Worm (Caenorhabditis elegans) whole organism, late embryonic: Measurements from ENCODE around the gene Y47D7A.13.

Experiments used
- F13H6.1 ChIP-seq: sonication (generic microtip); optimal IDR thresholded peaks from 2 replicates; lab custom pipeline; 2016; ENCODE audit warnings: missing genetic modification characterization, missing compliant biosample characterization
- ceh-19 ChIP-seq: fragments of 200-800 bp; sonication (Bioruptor generic); optimal IDR thresholded peaks from 2 replicates; lab custom pipeline; 2018; ENCODE audit warnings: mild to moderate bottlenecking, missing genetic modification characterization, missing compliant biosample characterization
- ceh-31 ChIP-seq: sonication (generic microtip); optimal IDR thresholded peaks from 2 replicates; lab custom pipeline; 2016; ENCODE audit warnings: missing genetic modification characterization, missing compliant biosample characterization
- ceh-45 ChIP-seq: fragments of 200-800 bp; sonication (Bioruptor generic); IDR thresholded peaks from 2 replicates; pipeline ENCODE4 v1.3.6; 2022; ENCODE audit warnings: missing genetic modification reagents, missing genetic modification characterization, missing compliant biosample characterization
- dmd-4 ChIP-seq: sonication (generic microtip); optimal IDR thresholded peaks from 2 replicates; lab custom pipeline; 2016; ENCODE audit warnings: borderline replicate concordance, missing genetic modification characterization, missing compliant biosample characterization
- fkh-6 ChIP-seq: sonication (generic microtip); optimal IDR thresholded peaks from 2 replicates; lab custom pipeline; 2016; ENCODE audit warnings: missing genetic modification characterization, missing compliant biosample characterization
- hlh-30 ChIP-seq: sonication (generic microtip); optimal IDR thresholded peaks from 2 replicates; lab custom pipeline; 2017; ENCODE audit warnings: antibody characterized with exemption, missing genetic modification characterization, missing compliant biosample characterization; ENCODE audit not compliant: insufficient read depth
- nfya-1 ChIP-seq: sonication (generic microtip); optimal IDR thresholded peaks from 2 replicates; lab custom pipeline; 2017; ENCODE audit warnings: missing genetic modification characterization, mild to moderate bottlenecking, missing compliant biosample characterization, antibody characterized with exemption, moderate library complexity
- nhr-11 ChIP-seq: fragments of 150-350 bp; optimal IDR thresholded peaks from 2 replicates; lab custom pipeline; 2014; ENCODE audit warnings: missing biosample characterization, missing genetic modification characterization
- pha-4 ChIP-seq: fragments of 150-350 bp; optimal IDR thresholded peaks from 2 replicates; lab custom pipeline; 2018; ENCODE audit warnings: missing biosample characterization, missing genetic modification reagents, missing genetic modification characterization
- pqm-1 ChIP-seq: sonication (generic microtip); optimal IDR thresholded peaks from 2 replicates; lab custom pipeline; 2016; ENCODE audit warnings: missing genetic modification characterization, missing compliant biosample characterization
- tbx-7 ChIP-seq: sonication (generic microtip); optimal IDR thresholded peaks from 2 replicates; lab custom pipeline; 2016; ENCODE audit warnings: missing genotype, missing genetic modification characterization, missing compliant biosample characterization
- ztf-16 ChIP-seq: sonication (generic microtip); optimal IDR thresholded peaks from 2 replicates; lab custom pipeline; 2017; ENCODE audit warnings: missing genetic modification characterization, missing compliant biosample characterization

DNA sequence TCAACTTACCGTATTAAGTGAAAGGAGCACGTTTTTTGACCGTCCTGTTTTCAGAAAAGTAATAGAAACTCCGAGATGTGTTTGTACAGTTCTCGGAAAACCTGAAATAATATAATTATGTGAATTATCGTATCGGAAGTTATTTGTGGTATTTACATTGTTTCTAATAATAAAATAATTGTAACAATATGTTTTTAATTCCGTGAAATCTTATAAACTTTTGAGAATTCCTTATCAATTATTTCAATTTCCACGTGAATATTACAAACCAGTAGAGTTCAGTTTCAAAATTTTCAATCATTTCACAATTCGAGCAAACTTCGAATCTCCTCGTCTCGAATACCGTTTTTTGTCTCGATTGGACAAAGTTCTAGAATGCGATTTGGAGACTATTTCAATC is 35.3 kb upstream of the Y47D7A.13 start, which contains the start of gene T08H10.3:
- TF ChIP-seq fkh-6 (no peak), ceh-19 (GFP tag; lab: Kevin White, UChicago) (no peak), hlh-30 (no peak), nhr-11 (tag; lab: Kevin White, UChicago) (no peak), ceh-31 (tag; lab: Kevin White, UChicago) (no peak), nfya-1 (tag; lab: Kevin White, UChicago) (no peak), ceh-45 (GFP tag; lab: Robert Waterston, UW) (no peak), tbx-7 (tag; lab: Kevin White, UChicago) (no peak), F13H6.1 (tag; lab: Kevin White, UChicago) (no peak), pha-4 (tag; lab: Kevin White, UChicago) (no peak), pqm-1 (tag; lab: Kevin White, UChicago) (no peak), dmd-4 (tag; lab: Kevin White, UChicago) (no peak), ztf-16 (tag; lab: Kevin White, UChicago) (no peak)
